Fruit fly (Drosophila melanogaster) whole organism, wandering third instar larva: ENCODE data around the gene para.

Source experiments
- dmrt93B ChIP-seq: fragments of 200-800 bp; sonication (Bioruptor generic); optimal IDR thresholded peaks from 2 replicates; lab custom pipeline; 2018; ENCODE audit warnings: missing biosample characterization, mild to moderate bottlenecking, missing genetic modification characterization
- dsf ChIP-seq: sonication (Bioruptor generic); optimal IDR thresholded peaks from 2 replicates; lab custom pipeline; 2016; ENCODE audit warnings: missing biosample characterization, missing genetic modification characterization, borderline replicate concordance
- lola ChIP-seq: fragments of >200 bp; optimal IDR thresholded peaks from 2 replicates; lab custom pipeline; 2017; ENCODE audit warnings: missing biosample characterization, missing genetic modification characterization
- pan ChIP-seq: fragments of >200 bp; optimal IDR thresholded peaks from 2 replicates; lab custom pipeline; 2017
- psq ChIP-seq: fragments of 200-800 bp; sonication (Bioruptor generic); optimal IDR thresholded peaks from 3 replicates; lab custom pipeline; 2017; ENCODE audit warnings: missing biosample characterization, mild to moderate bottlenecking, missing genetic modification characterization, moderate library complexity

dm6 chrX:16527203-16527602, 5.7 kb downstream of the para start:
- TF ChIP-seq psq (GFP tag; lab: Kevin White, UChicago) (no peak), dsf (GFP tag; lab: Kevin White, UChicago) (no peak), pan (lab: Kevin White, UChicago) (no peak), dmrt93B (no peak), lola (GFP tag; lab: Kevin White, UChicago) (no peak)
